Fruit fly (Drosophila melanogaster) whole organism, embryonic: ENCODE results near the gene CG33203.

ENCODE experiments used
- Aef1 ChIP-seq: fragments of 200-800 bp; sonication (Bioruptor generic); IDR thresholded peaks from 3 replicates; pipeline ENCODE4 v1.3.6; 2022; ENCODE audit warnings: missing biosample characterization, missing genetic modification characterization
- Bgb ChIP-seq: fragments of 200-800 bp; sonication (Bioruptor generic); IDR thresholded peaks from 2 replicates; pipeline ENCODE4 v1.3.6; 2022; ENCODE audit warnings: missing biosample characterization, missing genetic modification characterization; ENCODE audit not compliant: partially characterized antibody
- CG10543 ChIP-seq: fragments of 200-800 bp; sonication (Bioruptor generic); optimal IDR thresholded peaks from 3 replicates; lab custom pipeline; 2017; ENCODE audit warnings: missing biosample characterization, mild to moderate bottlenecking, missing genetic modification characterization, moderate library complexity
- CG11085 ChIP-seq: fragments of 200-800 bp; sonication (Bioruptor generic); IDR thresholded peaks from 2 replicates; pipeline ENCODE4 v1.3.6; 2022; ENCODE audit warnings: missing biosample characterization, missing genetic modification characterization
- CG11456 ChIP-seq: fragments of 200-800 bp; sonication (Bioruptor generic); IDR thresholded peaks from 3 replicates; pipeline ENCODE4 v1.3.6; 2022; ENCODE audit warnings: missing biosample characterization, missing genetic modification characterization
- CG11560 ChIP-seq: fragments of 200-800 bp; sonication (Bioruptor generic); IDR thresholded peaks from 3 replicates; pipeline ENCODE4 v1.3.6; 2022; ENCODE audit warnings: missing biosample characterization, missing genetic modification characterization
- CG15269 ChIP-seq: fragments of 200-800 bp; sonication (Bioruptor generic); optimal IDR thresholded peaks from 2 replicates; lab custom pipeline; 2018; ENCODE audit warnings: missing biosample characterization, mild to moderate bottlenecking, missing genetic modification characterization, moderate library complexity
- CG17186 ChIP-seq: fragments of 200-800 bp; sonication (Bioruptor generic); optimal IDR thresholded peaks from 3 replicates; lab custom pipeline; 2017; ENCODE audit warnings: missing biosample characterization, missing genetic modification reagents, missing genetic modification characterization
- CG17328 ChIP-seq: fragments of 200-800 bp; sonication (Bioruptor generic); IDR thresholded peaks from 2 replicates; pipeline ENCODE4 v1.3.6; 2022; ENCODE audit warnings: missing biosample characterization, missing genetic modification characterization
- CG17359 ChIP-seq: fragments of 200-800 bp; sonication (Bioruptor generic); optimal IDR thresholded peaks from 3 replicates; lab custom pipeline; 2018; ENCODE audit warnings: missing biosample characterization, mild to moderate bottlenecking, missing genetic modification characterization, moderate library complexity
- CG2116 ChIP-seq: fragments of 200-800 bp; sonication (Bioruptor generic); optimal IDR thresholded peaks from 3 replicates; lab custom pipeline; 2018; ENCODE audit warnings: missing biosample characterization, mild to moderate bottlenecking, missing genetic modification characterization
- CG2120 ChIP-seq: fragments of 200-800 bp; sonication (Bioruptor generic); optimal IDR thresholded peaks from 3 replicates; lab custom pipeline; 2016; ENCODE audit warnings: missing biosample characterization, missing genetic modification characterization
- CG30020 ChIP-seq: fragments of 200-800 bp; optimal IDR thresholded peaks from 2 replicates; lab custom pipeline; 2019; ENCODE audit warnings: missing biosample characterization, mild to moderate bottlenecking, missing genetic modification characterization, moderate library complexity
- CG4617 ChIP-seq: fragments of 200-800 bp; sonication (Bioruptor generic); optimal IDR thresholded peaks from 3 replicates; lab custom pipeline; 2016; ENCODE audit warnings: missing biosample characterization, missing genetic modification characterization, borderline replicate concordance
- CG4730 ChIP-seq: fragments of 200-800 bp; sonication (Bioruptor generic); IDR thresholded peaks from 2 replicates; pipeline ENCODE4 v1.3.6; 2022; ENCODE audit warnings: missing biosample characterization, missing genetic modification characterization
- CG4854 ChIP-seq: fragments of 200-800 bp; sonication (Bioruptor generic); optimal IDR thresholded peaks from 2 replicates; lab custom pipeline; 2016; ENCODE audit warnings: missing biosample characterization, missing genetic modification characterization, inconsistent platforms
- CG5180 ChIP-seq: fragments of 200-800 bp; sonication (Bioruptor generic); optimal IDR thresholded peaks from 3 replicates; lab custom pipeline; 2017; ENCODE audit warnings: missing biosample characterization, missing genetic modification characterization, mild to moderate bottlenecking, moderate library complexity, missing genetic modification reagents
- CG6689 ChIP-seq: fragments of 200-800 bp; sonication (Bioruptor generic); IDR thresholded peaks from 2 replicates; pipeline ENCODE4 v1.3.6; 2022; ENCODE audit warnings: missing biosample characterization, missing genetic modification characterization
- CG6791 ChIP-seq: fragments of 200-800 bp; sonication (Bioruptor generic); IDR thresholded peaks from 3 replicates; pipeline ENCODE4 v1.3.6; 2022; ENCODE audit warnings: missing biosample characterization, missing genetic modification characterization; ENCODE audit not compliant: partially characterized antibody
- CG7786 ChIP-seq: fragments of 200-800 bp; sonication (Bioruptor generic); optimal IDR thresholded peaks from 2 replicates; lab custom pipeline; 2016; ENCODE audit warnings: missing biosample characterization, missing genetic modification characterization
- CG8944 ChIP-seq: fragments of 200-800 bp; sonication (Bioruptor generic); optimal IDR thresholded peaks from 3 replicates; lab custom pipeline; 2016; ENCODE audit warnings: missing biosample characterization, missing genetic modification characterization
- CG9797 ChIP-seq: fragments of 200-800 bp; sonication (Bioruptor generic); optimal IDR thresholded peaks from 3 replicates; lab custom pipeline; 2018; ENCODE audit warnings: missing biosample characterization, mild to moderate bottlenecking, missing genetic modification characterization
- D19A ChIP-seq: fragments of 200-800 bp; optimal IDR thresholded peaks from 3 replicates; lab custom pipeline; 2019; ENCODE audit warnings: missing biosample characterization, mild to moderate bottlenecking, missing genetic modification characterization, moderate library complexity
- Dad ChIP-seq: fragments of 200-800 bp; sonication (Bioruptor generic); optimal IDR thresholded peaks from 3 replicates; lab custom pipeline; 2016; ENCODE audit warnings: missing biosample characterization, missing genetic modification characterization
- Deaf1 ChIP-seq: fragments of 200-800 bp; optimal IDR thresholded peaks from 3 replicates; lab custom pipeline; 2019; ENCODE audit warnings: missing biosample characterization, mild to moderate bottlenecking, missing genetic modification characterization, moderate library complexity
- Doc3 ChIP-seq: fragments of 200-800 bp; sonication (Bioruptor generic); IDR thresholded peaks from 3 replicates; pipeline ENCODE4 v1.3.6; 2022; ENCODE audit warnings: missing biosample characterization, missing genetic modification characterization; ENCODE audit not compliant: partially characterized antibody
- E2f1 ChIP-seq: fragments of 200-800 bp; sonication (Bioruptor generic); IDR thresholded peaks from 2 replicates; pipeline ENCODE4 v1.3.6; 2022; ENCODE audit warnings: missing biosample characterization, missing genetic modification characterization
- HmgD ChIP-seq: fragments of 200-800 bp; sonication (Bioruptor generic); optimal IDR thresholded peaks from 3 replicates; lab custom pipeline; 2016; ENCODE audit warnings: missing biosample characterization, missing genetic modification characterization
- NK7.1 ChIP-seq: fragments of 200-800 bp; sonication (Bioruptor generic); optimal IDR thresholded peaks from 3 replicates; lab custom pipeline; 2016; ENCODE audit warnings: missing biosample characterization, missing genetic modification characterization
- Neu2 ChIP-seq: fragments of 200-800 bp; sonication (Bioruptor generic); optimal IDR thresholded peaks from 3 replicates; lab custom pipeline; 2016; ENCODE audit warnings: missing biosample characterization, missing genetic modification characterization, borderline replicate concordance
- Nf-YC ChIP-seq: fragments of 200-800 bp; optimal IDR thresholded peaks from 3 replicates; lab custom pipeline; 2019; ENCODE audit warnings: missing biosample characterization, mild to moderate bottlenecking, missing genetic modification characterization, moderate library complexity
- bab2 ChIP-seq: fragments of 200-800 bp; sonication (Bioruptor generic); optimal IDR thresholded peaks from 2 replicates; lab custom pipeline; 2016; ENCODE audit warnings: missing biosample characterization, missing genetic modification characterization
- ci ChIP-seq: fragments of 200-800 bp; sonication (Bioruptor generic); IDR thresholded peaks from 3 replicates; pipeline ENCODE4 v1.3.6; 2022; ENCODE audit warnings: missing biosample characterization, missing genetic modification characterization
- crol ChIP-seq: fragments of 200-800 bp; sonication (Bioruptor generic); IDR thresholded peaks from 2 replicates; pipeline ENCODE4 v1.3.6; 2022; ENCODE audit warnings: missing biosample characterization, missing genetic modification characterization
- dan ChIP-seq: fragments of 200-800 bp; sonication (Bioruptor generic); IDR thresholded peaks from 2 replicates; pipeline ENCODE4 v1.3.6; 2022; ENCODE audit warnings: missing biosample characterization, missing genetic modification characterization
- dmrt99B ChIP-seq: fragments of 200-800 bp; sonication (Bioruptor generic); optimal IDR thresholded peaks from 2 replicates; lab custom pipeline; 2018; ENCODE audit warnings: missing biosample characterization, mild to moderate bottlenecking, missing genetic modification characterization, moderate library complexity
- emc ChIP-seq: fragments of 200-800 bp; sonication (Bioruptor generic); optimal IDR thresholded peaks from 2 replicates; lab custom pipeline; 2016; ENCODE audit warnings: missing biosample characterization, missing genetic modification characterization
- fd64A ChIP-seq: fragments of 200-800 bp; sonication (Bioruptor generic); optimal IDR thresholded peaks from 3 replicates; lab custom pipeline; 2018; ENCODE audit warnings: missing biosample characterization, mild to moderate bottlenecking, missing genetic modification characterization
- ind ChIP-seq: fragments of 200-800 bp; sonication (Bioruptor generic); optimal IDR thresholded peaks from 3 replicates; lab custom pipeline; 2016; ENCODE audit warnings: missing biosample characterization, missing genetic modification characterization
- kni ChIP-seq: fragments of 200-800 bp; sonication (Bioruptor generic); optimal IDR thresholded peaks from 3 replicates; lab custom pipeline; 2017; ENCODE audit warnings: mild to moderate bottlenecking, missing biosample characterization, missing genetic modification reagents, missing genetic modification characterization
- lilli ChIP-seq: fragments of 200-800 bp; sonication (Bioruptor generic); optimal IDR thresholded peaks from 3 replicates; lab custom pipeline; 2016; ENCODE audit warnings: missing biosample characterization, missing genetic modification characterization
- maf-S ChIP-seq: fragments of 200-800 bp; sonication (Bioruptor generic); optimal IDR thresholded peaks from 2 replicates; lab custom pipeline; 2016; ENCODE audit warnings: missing biosample characterization, missing genetic modification characterization
- nerfin-1 ChIP-seq: fragments of 200-800 bp; sonication (Bioruptor generic); optimal IDR thresholded peaks from 3 replicates; lab custom pipeline; 2019; ENCODE audit warnings: missing biosample characterization, mild to moderate bottlenecking, missing genetic modification characterization, moderate library complexity
- org-1 ChIP-seq: fragments of 200-800 bp; sonication (Bioruptor generic); optimal IDR thresholded peaks from 2 replicates; lab custom pipeline; 2017; ENCODE audit warnings: missing biosample characterization, missing genetic modification characterization
- p53 ChIP-seq: fragments of 200-800 bp; sonication (Bioruptor generic); optimal IDR thresholded peaks from 2 replicates; lab custom pipeline; 2016; ENCODE audit warnings: missing biosample characterization, missing genetic modification characterization
- sens-2 ChIP-seq: fragments of 200-800 bp; sonication (Bioruptor generic); IDR thresholded peaks from 2 replicates; pipeline ENCODE4 v1.3.6; 2022; ENCODE audit warnings: missing biosample characterization, missing genetic modification characterization
- so ChIP-seq: fragments of 200-800 bp; sonication (Bioruptor generic); IDR thresholded peaks from 3 replicates; pipeline ENCODE4 v1.3.6; 2022; ENCODE audit warnings: missing biosample characterization, missing genetic modification characterization
- ttk ChIP-seq: fragments of 200-800 bp; sonication (Bioruptor generic); IDR thresholded peaks from 2 replicates; pipeline ENCODE4 v2.1.2; 2022; ENCODE audit warnings: missing biosample characterization, missing genetic modification characterization
- z ChIP-seq: fragments of 200-800 bp; sonication (Bioruptor generic); IDR thresholded peaks from 3 replicates; pipeline ENCODE4 v1.3.6; 2022; ENCODE audit warnings: missing biosample characterization, missing genetic modification characterization
- zen2 ChIP-seq: fragments of 200-800 bp; sonication (Bioruptor generic); IDR thresholded peaks from 3 replicates; pipeline ENCODE4 v1.3.6; 2022; ENCODE audit warnings: missing biosample characterization, missing genetic modification characterization; ENCODE audit not compliant: partially characterized antibody
- zfh2 ChIP-seq: fragments of 200-800 bp; sonication (Bioruptor generic); optimal IDR thresholded peaks from 2 replicates; lab custom pipeline; 2016; ENCODE audit warnings: missing biosample characterization, missing genetic modification characterization

The CG33203 gene

DNA sequence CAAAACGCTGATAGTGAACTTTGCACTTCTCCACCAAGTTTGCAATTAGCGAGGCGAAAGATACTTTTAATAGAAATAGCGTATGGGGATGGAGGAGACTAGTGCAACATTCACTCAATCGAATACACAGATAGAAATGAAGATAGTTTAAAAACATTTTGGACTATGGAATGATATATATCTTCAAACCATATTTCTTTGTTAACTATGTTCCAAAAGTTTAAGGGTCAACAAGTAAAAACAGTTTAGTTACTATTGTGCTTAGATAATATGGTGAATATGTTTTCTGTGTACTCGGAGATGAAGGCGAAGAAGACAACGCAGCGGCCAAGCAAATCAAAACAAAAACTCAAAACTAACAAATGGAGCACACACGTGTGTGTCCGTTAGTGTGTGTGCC is 16.7 kb upstream of the CG33203 start (continued):
- no peak for TF ChIP-seq nerfin-1 (tag; lab: Kevin White, UChicago)
- TF ChIP-seq CG17359 (tag; lab: Kevin White, UChicago): peak; percentile 73
- no peak for TF ChIP-seq crol (GFP tag; lab: Robert Waterston, UW)
- TF ChIP-seq fd64A (GFP tag; lab: Kevin White, UChicago): peak; percentile 8
- TF ChIP-seq CG5180: no peak
- TF ChIP-seq Deaf1 (tag; lab: Kevin White, UChicago): peak; percentile 1
- TF ChIP-seq CG10543: no peak
- no peak for TF ChIP-seq Nf-YC (tag; lab: Kevin White, UChicago)
- TF ChIP-seq z (GFP tag; lab: Robert Waterston, UW): 0 out of 3 replicates have a peak, but pooled peaks have one; percentile 21
- peak; percentile 73 for TF ChIP-seq dmrt99B
- no peak for TF ChIP-seq Neu2
- TF ChIP-seq CG17328 (GFP tag; lab: Robert Waterston, UW): 0 out of 2 replicates have a peak, but pooled peaks have one; percentile 31
- no peak for TF ChIP-seq NK7.1 (GFP tag; lab: Kevin White, UChicago)
- TF ChIP-seq Doc3 (GFP tag; lab: Robert Waterston, UW): no peak
- TF ChIP-seq CG17186 (GFP tag; lab: Kevin White, UChicago): no peak
- TF ChIP-seq ind (GFP tag; lab: Kevin White, UChicago): peak; percentile 32
- TF ChIP-seq zfh2 (GFP tag; lab: Kevin White, UChicago): no peak
- TF ChIP-seq CG4617 (GFP tag; lab: Kevin White, UChicago): no peak
- TF ChIP-seq CG6791 (GFP tag; lab: Robert Waterston, UW): no peak
- no peak for TF ChIP-seq HmgD
- TF ChIP-seq bab2 (GFP tag; lab: Kevin White, UChicago): no peak
- peak; percentile 17; the same call in 1 of the 2 replicates for TF ChIP-seq sens-2 (GFP tag; lab: Robert Waterston, UW)
- TF ChIP-seq CG2116 (GFP tag; lab: Kevin White, UChicago): no peak
- peak; percentile 54; the same call in 1 of the 3 replicates for TF ChIP-seq ci (GFP tag; lab: Robert Waterston, UW)
- peak; percentile 59 for TF ChIP-seq CG15269 (tag; lab: Kevin White, UChicago)
- TF ChIP-seq so (GFP tag; lab: Robert Waterston, UW): no peak
- TF ChIP-seq ttk (GFP tag; lab: Robert Waterston, UW): no peak
- no peak for TF ChIP-seq CG11560 (tag; lab: Robert Waterston, UW)
- no peak for TF ChIP-seq maf-S (GFP tag; lab: Kevin White, UChicago)
- no peak for TF ChIP-seq CG9797
- TF ChIP-seq CG7786: no peak
- no peak for TF ChIP-seq CG4730 (GFP tag; lab: Robert Waterston, UW)
- TF ChIP-seq Bgb (GFP tag; lab: Robert Waterston, UW): no peak
- peak; percentile 40; the same call in 1 of the 3 replicates for TF ChIP-seq Aef1 (GFP tag; lab: Robert Waterston, UW)
- TF ChIP-seq CG8944 (GFP tag; lab: Kevin White, UChicago): no peak
- peak; percentile 11; the same call in 1 of the 2 replicates for TF ChIP-seq E2f1
- no peak for TF ChIP-seq lilli
- no peak for TF ChIP-seq CG4854 (GFP tag; lab: Kevin White, UChicago)
- peak; percentile 6 for TF ChIP-seq org-1 (GFP tag; lab: Kevin White, UChicago)
- TF ChIP-seq D19A (tag; lab: Kevin White, UChicago): no peak
- TF ChIP-seq CG6689 (GFP tag; lab: Robert Waterston, UW): peak; percentile 60
- no peak for TF ChIP-seq dan (GFP tag; lab: Robert Waterston, UW)
- TF ChIP-seq kni (GFP tag; lab: Kevin White, UChicago): no peak
- no peak for TF ChIP-seq CG2120
- TF ChIP-seq zen2: no peak
- TF ChIP-seq p53 (GFP tag; lab: Kevin White, UChicago): no peak
- TF ChIP-seq CG11456 (GFP tag; lab: Robert Waterston, UW): no peak
- no peak for TF ChIP-seq emc
- TF ChIP-seq CG11085 (GFP tag; lab: Robert Waterston, UW): no peak
- no peak for TF ChIP-seq CG30020 (tag; lab: Kevin White, UChicago)
- TF ChIP-seq Dad: no peak
